Fruit fly (Drosophila melanogaster): ENCODE data around the gene CG4281.

CG4281 gene

DNA sequence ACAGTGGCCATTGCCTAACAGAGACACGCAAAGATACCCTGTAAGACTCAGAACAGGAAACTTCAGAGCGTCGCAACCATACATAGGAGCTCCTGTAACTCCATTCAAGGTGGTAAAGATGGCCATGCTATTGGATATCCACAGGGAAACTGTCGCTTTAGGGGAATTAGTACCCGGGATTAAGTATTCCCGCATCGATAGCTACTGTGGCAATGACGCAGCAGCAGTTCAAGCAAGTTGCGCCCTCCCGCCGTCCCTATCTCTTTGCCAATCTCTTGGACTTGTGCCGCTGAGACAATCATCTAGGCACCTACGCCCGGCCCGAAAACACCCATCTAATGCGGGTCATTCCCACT is 5.7 kb upstream of the CG4281 start (continued):
- peak; percentile 76 for TF ChIP-seq Ada2b (GFP tag; IDR thresholded peaks at IDR 0.05)
- TF ChIP-seq ewg (GFP tag; optimal IDR thresholded peaks at IDR 0.05): peak; percentile 19
- TF ChIP-seq maf-S (GFP tag; optimal IDR thresholded peaks at IDR 0.05): peak; percentile 54
- no peak for TF ChIP-seq CG7928 (GFP tag; optimal IDR thresholded peaks at IDR 0.05)
- TF ChIP-seq h (optimal IDR thresholded peaks at IDR 0.05): no peak
- TF ChIP-seq Fer2 (tag; optimal IDR thresholded peaks at IDR 0.05): peak; percentile 33
- TF ChIP-seq Dbx (GFP tag; IDR thresholded peaks at IDR 0.05): peak; percentile 76
- TF ChIP-seq YL-1 (GFP tag; optimal IDR thresholded peaks at IDR 0.05): no peak
- no peak for TF ChIP-seq odd (GFP tag; optimal IDR thresholded peaks at IDR 0.05)
- TF ChIP-seq CG33557 (GFP tag; optimal IDR thresholded peaks at IDR 0.05): no peak
- TF ChIP-seq Optix (GFP tag; IDR thresholded peaks at IDR 0.05): peak; percentile 59; the same call in 2 of the 3 replicates
- peak; percentile 43 for TF ChIP-seq CG10209 (GFP tag; optimal IDR thresholded peaks at IDR 0.05)
- no peak for TF ChIP-seq Sin3A (optimal IDR thresholded peaks at IDR 0.05)
- no peak for TF ChIP-seq CG14965 (GFP tag; optimal IDR thresholded peaks at IDR 0.05; ENCODE audit: borderline replicate concordance)
- TF ChIP-seq corto (GFP tag; optimal IDR thresholded peaks at IDR 0.05): no peak
- no peak for TF ChIP-seq tll (GFP tag; optimal IDR thresholded peaks at IDR 0.05)
- TF ChIP-seq CG10147 (GFP tag; optimal IDR thresholded peaks at IDR 0.05): peak; percentile 11
- no peak for TF ChIP-seq CG11560 (tag; IDR thresholded peaks at IDR 0.05)
- peak; percentile 58 for TF ChIP-seq Dek (tag; optimal IDR thresholded peaks at IDR 0.05)
- peak; percentile 65 for TF ChIP-seq Hmr (GFP tag; optimal IDR thresholded peaks at IDR 0.05)
- TF ChIP-seq CG4730 (GFP tag; IDR thresholded peaks at IDR 0.05): peak; percentile 51
- TF ChIP-seq Hmx (GFP tag; optimal IDR thresholded peaks at IDR 0.05): no peak
- peak; percentile 76 for TF ChIP-seq CG3281 (GFP tag; optimal IDR thresholded peaks at IDR 0.05)
- TF ChIP-seq Poxn (GFP tag; IDR thresholded peaks at IDR 0.05): peak; percentile 22; the same call in 1 of the 2 replicates
- no peak for TF ChIP-seq Adf1 (GFP tag; IDR thresholded peaks at IDR 0.05)
- peak; percentile 77 for TF ChIP-seq ind (GFP tag; optimal IDR thresholded peaks at IDR 0.05)
- no peak for TF ChIP-seq CG2202 (tag; optimal IDR thresholded peaks at IDR 0.05)
- TF ChIP-seq vfl (GFP tag; optimal IDR thresholded peaks at IDR 0.05): no peak
- TF ChIP-seq vnd (GFP tag; IDR thresholded peaks at IDR 0.05; ENCODE audit: partially characterized antibody): no peak
- TF ChIP-seq CG33213 (GFP tag; optimal IDR thresholded peaks at IDR 0.05): peak; percentile 11
- TF ChIP-seq CG17359 (tag; optimal IDR thresholded peaks at IDR 0.05): peak; percentile 50
- TF ChIP-seq Nf-YC (tag; optimal IDR thresholded peaks at IDR 0.05): peak; percentile 65
- TF ChIP-seq Doc3 (GFP tag; IDR thresholded peaks at IDR 0.05; ENCODE audit: partially characterized antibody): no peak
- peak; percentile 59 for TF ChIP-seq BtbVII (GFP tag; optimal IDR thresholded peaks at IDR 0.05)
- TF ChIP-seq crp (GFP tag; optimal IDR thresholded peaks at IDR 0.05): no peak
- TF ChIP-seq tup (GFP tag; optimal IDR thresholded peaks at IDR 0.05): no peak
- TF ChIP-seq pita (GFP tag; optimal IDR thresholded peaks at IDR 0.05): no peak
- TF ChIP-seq sens-2 (GFP tag; IDR thresholded peaks at IDR 0.05): no peak
- TF ChIP-seq CG8944 (GFP tag; optimal IDR thresholded peaks at IDR 0.05): peak; percentile 9
- TF ChIP-seq Atf6 (GFP tag; IDR thresholded peaks at IDR 0.05): peak; percentile 79
- TF ChIP-seq ham (GFP tag; IDR thresholded peaks at IDR 0.05): no peak; the same call in 1 of the 2 replicates
- TF ChIP-seq CG6654 (GFP tag; optimal IDR thresholded peaks at IDR 0.05): no peak
- no peak for TF ChIP-seq dati (GFP tag; IDR thresholded peaks at IDR 0.05)
- TF ChIP-seq Six4 (GFP tag; optimal IDR thresholded peaks at IDR 0.05): peak; percentile 14
- no peak for TF ChIP-seq gfzf (GFP tag; optimal IDR thresholded peaks at IDR 0.05)
- TF ChIP-seq CG32772 (GFP tag; IDR thresholded peaks at IDR 0.05): peak; percentile 61
- TF ChIP-seq Taf1 (GFP tag; IDR thresholded peaks at IDR 0.05): peak; percentile 66
- peak; percentile 43 for TF ChIP-seq CG10979 (tag; optimal IDR thresholded peaks at IDR 0.05)
- TF ChIP-seq lbe (GFP tag; optimal IDR thresholded peaks at IDR 0.05): no peak
- no peak for TF ChIP-seq sna (GFP tag; IDR thresholded peaks at IDR 0.05; ENCODE audit: partially characterized antibody)
- peak; percentile 25 for TF ChIP-seq CG8089 (GFP tag; optimal IDR thresholded peaks at IDR 0.05)
